Worm (Caenorhabditis elegans): ENCODE results near the gene srab-17.

srab-17 gene

ce11 chrV:9868311-9868710, at the start of gene srab-17:
srab-17 (minus strand) TSS chrV:9868411.
- TF ChIP-seq dao-5 (tag; optimal IDR thresholded peaks at IDR 0.05) = no peak

ce11 chrV:9916665-9917064, 48.5 kb upstream of the srab-17 start, which contains the start of gene C50H2.4:
C50H2.4 (plus strand) TSS chrV:9916965.
- TF ChIP-seq him-1 (tag; optimal IDR thresholded peaks at IDR 0.05) = no peak
- TF ChIP-seq dao-5 (tag; optimal IDR thresholded peaks at IDR 0.05) = no peak
- no peak for TF ChIP-seq W03F9.2 (tag; optimal IDR thresholded peaks at IDR 0.05)

DNA sequence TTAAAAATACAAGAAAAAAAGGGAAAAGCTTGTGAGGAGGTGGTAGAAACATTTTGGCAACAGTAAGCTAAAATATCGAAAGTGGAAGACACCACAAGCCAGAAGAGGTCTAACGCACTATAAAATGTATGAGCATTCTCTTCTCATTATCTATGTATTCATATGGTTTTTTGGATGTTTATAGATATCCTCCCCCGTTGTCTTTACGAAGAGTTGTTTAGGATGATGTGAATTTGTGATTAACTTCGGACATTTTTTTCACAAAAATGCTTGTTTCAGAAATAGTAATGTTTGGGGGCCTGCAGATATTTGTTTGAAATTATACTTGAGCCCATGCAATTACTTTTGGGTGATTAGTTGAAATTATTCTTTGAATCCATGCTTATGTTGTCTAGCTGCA, 46.8 kb upstream of the srab-17 start, which contains the start of gene mec-9:
mec-9 (minus strand) TSS at position 101 of the 400 bp plus-strand sequence.
- TF ChIP-seq him-1 (tag; optimal IDR thresholded peaks at IDR 0.05) (no peak), W03F9.2 (tag; optimal IDR thresholded peaks at IDR 0.05) (no peak), dao-5 (tag; optimal IDR thresholded peaks at IDR 0.05) (no peak)

DNA sequence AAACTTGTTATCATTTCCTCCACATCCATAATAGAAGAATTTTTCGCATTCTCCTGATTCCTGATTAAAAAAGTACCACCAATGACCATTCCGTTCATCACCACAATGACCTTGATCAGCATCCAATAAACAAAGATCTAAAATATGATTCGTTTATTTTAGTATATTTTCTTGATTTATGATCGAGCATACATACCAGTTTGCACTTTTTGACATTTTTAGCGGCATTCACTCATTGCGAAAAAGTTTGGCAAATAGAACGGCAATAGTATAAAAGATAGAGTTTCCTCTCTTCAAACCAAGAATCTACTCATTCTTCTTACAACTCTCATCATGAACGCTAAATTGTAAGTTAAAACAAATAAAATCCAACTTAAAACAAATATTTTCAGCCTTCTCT, 45.7 kb upstream of the srab-17 start, which contains the start of gene fipr-10:
fipr-10 (plus strand) TSS at position 301 of the 400 bp plus-strand sequence.
- TF ChIP-seq W03F9.2 (tag; optimal IDR thresholded peaks at IDR 0.05) (no peak), him-1 (tag; optimal IDR thresholded peaks at IDR 0.05) (no peak), dao-5 (tag; optimal IDR thresholded peaks at IDR 0.05) (no peak)

ce11 chrV:9911165-9911564, 43.0 kb upstream of the srab-17 start:
- TF ChIP-seq dao-5 (tag; optimal IDR thresholded peaks at IDR 0.05) (no peak), W03F9.2 (tag; optimal IDR thresholded peaks at IDR 0.05) (no peak), him-1 (tag; optimal IDR thresholded peaks at IDR 0.05) (no peak)

ce11 chrV:9909624-9910023, 41.4 kb upstream of the srab-17 start:
- TF ChIP-seq W03F9.2 (tag; optimal IDR thresholded peaks at IDR 0.05) (no peak), dao-5 (tag; optimal IDR thresholded peaks at IDR 0.05) (no peak), him-1 (tag; optimal IDR thresholded peaks at IDR 0.05) (no peak)

DNA sequence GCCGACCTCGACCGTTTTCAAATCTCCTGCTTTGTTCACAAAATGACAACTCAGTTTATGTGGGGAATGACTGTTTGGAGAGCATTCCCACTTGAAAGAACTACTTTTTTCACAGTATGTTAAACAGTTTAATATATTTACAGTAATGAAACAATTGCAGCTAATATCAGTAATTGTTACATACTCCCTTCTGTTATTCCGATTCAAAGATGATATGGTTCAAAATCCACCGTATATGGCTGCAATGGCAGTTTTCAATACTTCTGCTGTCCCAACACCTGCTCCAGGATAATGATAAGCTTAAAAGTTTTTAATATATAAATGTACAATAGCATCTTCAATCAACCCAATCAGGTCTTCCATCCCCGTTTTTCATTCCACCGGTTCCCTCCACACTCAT, 39.0 kb upstream of the srab-17 start:
- TF ChIP-seq W03F9.2 (tag; optimal IDR thresholded peaks at IDR 0.05) = no peak
- no peak for TF ChIP-seq him-1 (tag; optimal IDR thresholded peaks at IDR 0.05)
- TF ChIP-seq dao-5 (tag; optimal IDR thresholded peaks at IDR 0.05) = no peak

ce11 chrV:9906115-9906514, 37.9 kb upstream of the srab-17 start, which contains the start of gene fipr-11:
fipr-11 (minus strand) TSS chrV:9906215.
- TF ChIP-seq W03F9.2 (tag; optimal IDR thresholded peaks at IDR 0.05) (no peak), dao-5 (tag; optimal IDR thresholded peaks at IDR 0.05) (no peak), him-1 (tag; optimal IDR thresholded peaks at IDR 0.05) (no peak)

DNA sequence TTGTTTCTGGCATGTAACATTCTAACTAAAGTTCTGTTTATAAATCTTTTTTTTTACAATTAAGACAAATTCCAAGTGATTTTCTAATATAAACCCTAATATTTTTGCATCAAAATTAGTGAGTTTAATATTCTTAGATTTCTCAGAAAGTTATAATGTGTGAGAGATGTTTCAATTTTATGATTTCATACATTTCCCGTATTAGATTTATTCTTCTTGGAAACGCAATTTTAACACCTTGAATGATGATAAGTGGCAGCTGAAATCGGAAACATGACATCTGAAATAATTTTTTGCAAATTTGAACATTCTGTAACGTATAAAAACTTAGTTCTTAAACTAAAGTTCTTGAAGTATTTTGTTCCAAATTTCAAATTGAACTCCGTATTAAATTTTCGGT, 32.9 kb upstream of the srab-17 start:
- TF ChIP-seq W03F9.2 (tag; optimal IDR thresholded peaks at IDR 0.05) = no peak
- TF ChIP-seq dao-5 (tag; optimal IDR thresholded peaks at IDR 0.05) = no peak
- TF ChIP-seq him-1 (tag; optimal IDR thresholded peaks at IDR 0.05) = no peak

DNA sequence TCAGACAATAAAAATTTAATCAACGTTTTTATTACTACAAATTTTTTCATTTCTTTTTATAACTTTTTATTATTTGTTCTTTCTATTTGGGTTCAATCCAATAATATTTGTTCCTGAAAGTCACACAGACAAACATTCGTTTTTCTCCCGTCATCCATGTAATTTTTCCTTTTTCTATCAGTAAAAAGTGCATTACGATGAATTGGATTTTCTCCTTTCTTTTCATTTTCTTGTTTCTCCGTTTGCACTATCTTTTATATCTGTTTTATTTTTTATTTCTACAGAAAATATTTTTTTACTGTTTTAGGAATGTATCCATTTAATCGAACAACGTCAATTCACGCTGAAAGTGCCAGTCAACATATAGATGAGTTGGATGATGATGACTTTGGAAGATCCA, 31.1 kb upstream of the srab-17 start, which contains the start of gene egl-47:
egl-47 (plus strand) TSS at position 301 of the 400 bp plus-strand sequence.
- no peak for TF ChIP-seq dao-5 (tag; optimal IDR thresholded peaks at IDR 0.05)
- no peak for TF ChIP-seq W03F9.2 (tag; optimal IDR thresholded peaks at IDR 0.05)
- no peak for TF ChIP-seq him-1 (tag; optimal IDR thresholded peaks at IDR 0.05)

- no peak for TF ChIP-seq him-1 (tag; optimal IDR thresholded peaks at IDR 0.05)
- TF ChIP-seq dao-5 (tag; optimal IDR thresholded peaks at IDR 0.05) = no peak
- no peak for TF ChIP-seq W03F9.2 (tag; optimal IDR thresholded peaks at IDR 0.05)
Measured at ce11 chrV:9889629-9890028, 21.4 kb upstream of the srab-17 start, which contains the start of gene fshr-1. fshr-1 (plus strand) TSS chrV:9889837.

ce11 chrV:9885918-9886488, 17.8 kb upstream of the srab-17 start, which contains the start of gene clp-9:
clp-9 (minus strand) TSS chrV:9885968.
- TF ChIP-seq W03F9.2 (tag; optimal IDR thresholded peaks at IDR 0.05) (no peak), him-1 (tag; optimal IDR thresholded peaks at IDR 0.05) (no peak), dao-5 (tag; optimal IDR thresholded peaks at IDR 0.05) (no peak)

- TF ChIP-seq dao-5 (tag; optimal IDR thresholded peaks at IDR 0.05) (no peak), W03F9.2 (tag; optimal IDR thresholded peaks at IDR 0.05) (no peak), him-1 (tag; optimal IDR thresholded peaks at IDR 0.05) (no peak)
Measured at ce11 chrV:9879867-9880266, 11.7 kb upstream of the srab-17 start, which contains the start of gene sdz-31. sdz-31 (plus strand) TSS chrV:9880167.

DNA sequence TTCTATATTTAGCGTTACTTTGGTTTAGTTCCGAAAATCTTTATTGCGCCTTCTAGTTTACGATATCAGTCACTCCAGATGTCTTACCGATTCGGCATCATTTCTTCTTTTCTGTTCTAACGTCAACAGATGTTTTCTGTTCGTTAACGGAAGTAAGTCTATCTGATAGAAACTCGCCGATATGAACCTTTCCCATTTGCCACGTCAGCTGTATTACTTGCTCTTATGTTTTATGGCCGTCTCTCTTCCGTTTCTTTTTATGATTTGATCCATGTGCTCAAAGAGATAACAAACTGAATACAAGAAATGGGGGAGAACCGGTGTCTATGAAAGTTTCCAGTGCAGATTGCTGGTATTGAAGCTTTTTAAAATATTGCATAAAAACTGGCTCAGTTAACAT, 11.2 kb upstream of the srab-17 start, which contains the start of gene srab-26:
srab-26 (minus strand) TSS at position 101 of the 400 bp plus-strand sequence.
- no peak for TF ChIP-seq him-1 (tag; optimal IDR thresholded peaks at IDR 0.05)
- no peak for TF ChIP-seq W03F9.2 (tag; optimal IDR thresholded peaks at IDR 0.05)

DNA sequence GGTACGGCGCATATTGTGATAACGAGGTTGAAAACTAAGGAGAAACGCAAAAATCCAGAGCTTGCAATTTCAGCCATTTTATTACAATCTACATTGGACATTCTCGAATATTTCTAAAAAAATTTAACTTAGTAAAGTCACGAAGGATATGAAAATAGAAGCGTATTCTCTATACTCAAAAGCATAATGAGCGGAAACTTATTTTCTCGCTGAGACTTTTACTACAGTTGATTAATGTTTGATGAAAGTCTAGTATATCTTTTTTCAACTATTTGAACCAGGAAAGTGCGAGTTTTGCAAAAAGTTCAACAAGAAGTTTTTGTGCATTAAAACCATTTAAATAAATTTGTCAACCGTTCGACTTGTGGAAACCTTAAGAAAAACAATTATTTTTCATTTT, 3.1 kb upstream of the srab-17 start, which contains the start of gene srab-18:
srab-18 (minus strand) TSS at position 101 of the 400 bp plus-strand sequence.
- no peak for TF ChIP-seq W03F9.2 (tag; optimal IDR thresholded peaks at IDR 0.05)
- TF ChIP-seq him-1 (tag; optimal IDR thresholded peaks at IDR 0.05) = no peak
- TF ChIP-seq dao-5 (tag; optimal IDR thresholded peaks at IDR 0.05) = no peak
